Fruit fly (Drosophila melanogaster) whole organism, embryonic: ENCODE data around the gene mRpS18C.

Experiments used
- Abd-B ChIP-seq: fragments of 200-800 bp; sonication (Bioruptor generic); optimal IDR thresholded peaks from 2 replicates; lab custom pipeline; 2018; ENCODE audit warnings: missing biosample characterization, mild to moderate bottlenecking, missing genetic modification characterization, moderate library complexity
- BEAF-32 ChIP-seq: fragments of 200-800 bp; sonication (Bioruptor generic); optimal IDR thresholded peaks from 3 replicates; lab custom pipeline; 2017; ENCODE audit warnings: missing biosample characterization, missing genetic modification characterization, mild to moderate bottlenecking, moderate library complexity, missing genetic modification reagents
- CG10431 ChIP-seq: fragments of 200-800 bp; sonication (Bioruptor generic); optimal IDR thresholded peaks from 3 replicates; lab custom pipeline; 2018; ENCODE audit warnings: missing biosample characterization, mild to moderate bottlenecking, missing genetic modification characterization
- CG15011 ChIP-seq: fragments of 200-800 bp; sonication (Bioruptor generic); optimal IDR thresholded peaks from 3 replicates; lab custom pipeline; 2018; ENCODE audit warnings: missing biosample characterization, mild to moderate bottlenecking, missing genetic modification characterization
- CG17328 ChIP-seq: fragments of 200-800 bp; sonication (Bioruptor generic); IDR thresholded peaks from 2 replicates; pipeline ENCODE4 v1.3.6; 2022; ENCODE audit warnings: missing biosample characterization, missing genetic modification characterization
- CG18262 ChIP-seq: fragments of 200-800 bp; optimal IDR thresholded peaks from 3 replicates; lab custom pipeline; 2019; ENCODE audit warnings: missing biosample characterization, mild to moderate bottlenecking, missing genetic modification characterization, moderate library complexity
- CG2116 ChIP-seq: fragments of 200-800 bp; sonication (Bioruptor generic); optimal IDR thresholded peaks from 3 replicates; lab custom pipeline; 2018; ENCODE audit warnings: missing biosample characterization, mild to moderate bottlenecking, missing genetic modification characterization
- CG2202 ChIP-seq: fragments of 200-800 bp; sonication (Bioruptor generic); optimal IDR thresholded peaks from 2 replicates; lab custom pipeline; 2018; ENCODE audit warnings: missing biosample characterization, mild to moderate bottlenecking, missing genetic modification characterization
- CG2712 ChIP-seq: fragments of 200-800 bp; optimal IDR thresholded peaks from 3 replicates; lab custom pipeline; 2019; ENCODE audit warnings: missing biosample characterization, mild to moderate bottlenecking, missing genetic modification characterization, moderate library complexity
- CG30403 ChIP-seq: fragments of 200-800 bp; sonication (Bioruptor generic); optimal IDR thresholded peaks from 3 replicates; lab custom pipeline; 2016; ENCODE audit warnings: missing biosample characterization, missing genetic modification characterization
- CG3407 ChIP-seq: fragments of 200-800 bp; sonication (Bioruptor generic); optimal IDR thresholded peaks from 2 replicates; lab custom pipeline; 2018; ENCODE audit warnings: missing biosample characterization, mild to moderate bottlenecking, missing genetic modification characterization
- CG7271 ChIP-seq: fragments of 200-800 bp; sonication (Bioruptor generic); optimal IDR thresholded peaks from 2 replicates; lab custom pipeline; 2018; ENCODE audit warnings: missing biosample characterization, mild to moderate bottlenecking, missing genetic modification characterization, moderate library complexity
- CG7839 ChIP-seq: fragments of 200-800 bp; sonication (Bioruptor generic); optimal IDR thresholded peaks from 3 replicates; lab custom pipeline; 2018; ENCODE audit warnings: missing biosample characterization, mild to moderate bottlenecking, missing genetic modification characterization, moderate library complexity
- CG9215 ChIP-seq: fragments of 200-800 bp; sonication (Bioruptor generic); IDR thresholded peaks from 2 replicates; pipeline ENCODE4 v1.3.6; 2022; ENCODE audit warnings: missing biosample characterization, missing genetic modification characterization
- D ChIP-seq, 2 experiments: fragments of 200-800 bp in 1 of 2; fragments of >200 bp in 1 of 2; sonication (Bioruptor generic) in 1 of 2; optimal IDR thresholded peaks; 2 replicates in 1 of 2; 3 replicates in 1 of 2; lab custom pipeline; 2017; ENCODE audit warnings: mild to moderate bottlenecking in 1 of 2, missing biosample characterization in 1 of 2, missing genetic modification characterization in 1 of 2, missing genetic modification reagents in 1 of 2
- D19B ChIP-seq: fragments of 200-800 bp; sonication (Bioruptor generic); optimal IDR thresholded peaks from 2 replicates; lab custom pipeline; 2017; ENCODE audit warnings: missing biosample characterization, mild to moderate bottlenecking, missing genetic modification characterization
- Doc3 ChIP-seq: fragments of 200-800 bp; sonication (Bioruptor generic); IDR thresholded peaks from 3 replicates; pipeline ENCODE4 v1.3.6; 2022; ENCODE audit warnings: missing biosample characterization, missing genetic modification characterization; ENCODE audit not compliant: partially characterized antibody
- E2f1 ChIP-seq: fragments of 200-800 bp; sonication (Bioruptor generic); IDR thresholded peaks from 2 replicates; pipeline ENCODE4 v1.3.6; 2022; ENCODE audit warnings: missing biosample characterization, missing genetic modification characterization
- Meics ChIP-seq: fragments of 200-800 bp; sonication (Bioruptor generic); optimal IDR thresholded peaks from 2 replicates; lab custom pipeline; 2017; ENCODE audit warnings: missing biosample characterization, mild to moderate bottlenecking, missing genetic modification characterization
- NC2α ChIP-seq: fragments of 200-800 bp; sonication (Bioruptor generic); optimal IDR thresholded peaks from 2 replicates; lab custom pipeline; 2016; ENCODE audit warnings: missing biosample characterization, missing genetic modification characterization
- PHDP ChIP-seq: fragments of 200-800 bp; sonication (Bioruptor generic); optimal IDR thresholded peaks from 3 replicates; lab custom pipeline; 2018; ENCODE audit warnings: missing biosample characterization, mild to moderate bottlenecking, missing genetic modification characterization, moderate library complexity
- Sry-β ChIP-seq: fragments of 200-800 bp; sonication (Bioruptor generic); optimal IDR thresholded peaks from 2 replicates; lab custom pipeline; 2018; ENCODE audit warnings: missing biosample characterization, mild to moderate bottlenecking, missing genetic modification characterization, moderate library complexity
- TFAM ChIP-seq: fragments of 200-800 bp; sonication (Bioruptor generic); optimal IDR thresholded peaks from 2 replicates; lab custom pipeline; 2017; ENCODE audit warnings: missing biosample characterization, missing genetic modification characterization, inconsistent platforms
- bigmax ChIP-seq: fragments of 200-800 bp; sonication (Bioruptor generic); optimal IDR thresholded peaks from 2 replicates; lab custom pipeline; 2018; ENCODE audit warnings: missing biosample characterization, mild to moderate bottlenecking, missing genetic modification characterization
- bowl ChIP-seq: fragments of 200-800 bp; sonication (Bioruptor generic); IDR thresholded peaks from 2 replicates; pipeline ENCODE4 v1.3.6; 2022; ENCODE audit warnings: missing biosample characterization, missing genetic modification characterization
- chinmo ChIP-seq: fragments of 200-800 bp; sonication (Bioruptor generic); IDR thresholded peaks from 4 replicates; pipeline ENCODE4 v1.3.6; 2022; ENCODE audit warnings: missing biosample characterization, missing genetic modification characterization; ENCODE audit not compliant: partially characterized antibody
- cwo ChIP-seq: fragments of 200-800 bp; sonication (Bioruptor generic); optimal IDR thresholded peaks from 3 replicates; lab custom pipeline; 2017; ENCODE audit warnings: missing biosample characterization, missing genetic modification characterization, mild to moderate bottlenecking, moderate library complexity, missing genetic modification reagents
- dmrt99B ChIP-seq: fragments of 200-800 bp; sonication (Bioruptor generic); optimal IDR thresholded peaks from 2 replicates; lab custom pipeline; 2018; ENCODE audit warnings: missing biosample characterization, mild to moderate bottlenecking, missing genetic modification characterization, moderate library complexity
- fru ChIP-seq: fragments of >200 bp; optimal IDR thresholded peaks from 2 replicates; lab custom pipeline; 2017
- grn ChIP-seq: fragments of 200-800 bp; sonication (Bioruptor generic); optimal IDR thresholded peaks from 3 replicates; lab custom pipeline; 2017; ENCODE audit warnings: missing biosample characterization, missing genetic modification characterization
- ham ChIP-seq: fragments of 200-800 bp; sonication (Bioruptor generic); IDR thresholded peaks from 2 replicates; pipeline ENCODE4 v1.3.6; 2022; ENCODE audit warnings: missing biosample characterization, missing genetic modification characterization
- insv ChIP-seq, 2 experiments: fragments of 200-800 bp; sonication (Bioruptor generic); optimal IDR thresholded peaks; 3 replicates each; lab custom pipeline; 2016 to 2018; ENCODE audit warnings: missing biosample characterization in 2 of 2, missing genetic modification characterization in 2 of 2
- lov ChIP-seq, 2 experiments: fragments of 200-800 bp in 1 of 2; fragments of >200 bp in 1 of 2; sonication (Bioruptor generic) in 1 of 2; IDR thresholded peaks in 1 of 2; optimal IDR thresholded peaks in 1 of 2; 2 replicates in 1 of 2; 3 replicates in 1 of 2; pipeline versions ENCODE4 v1.3.6 to Lab custom; 2017 to 2022; ENCODE audit warnings: missing biosample characterization in 1 of 2, missing genetic modification characterization in 1 of 2
- nerfin-1 ChIP-seq: fragments of 200-800 bp; sonication (Bioruptor generic); optimal IDR thresholded peaks from 3 replicates; lab custom pipeline; 2019; ENCODE audit warnings: missing biosample characterization, mild to moderate bottlenecking, missing genetic modification characterization, moderate library complexity
- p53 ChIP-seq: fragments of 200-800 bp; sonication (Bioruptor generic); optimal IDR thresholded peaks from 2 replicates; lab custom pipeline; 2016; ENCODE audit warnings: missing biosample characterization, missing genetic modification characterization
- pros ChIP-seq: fragments of 200-800 bp; sonication (Bioruptor generic); optimal IDR thresholded peaks from 3 replicates; lab custom pipeline; 2019; ENCODE audit warnings: missing biosample characterization, mild to moderate bottlenecking, missing genetic modification characterization, moderate library complexity
- sens ChIP-seq: fragments of 200-800 bp; sonication (Bioruptor generic); peaks from one replicate; lab custom pipeline; 2016; ENCODE audit warnings: missing biosample characterization, missing genetic modification characterization
- slbo ChIP-seq: fragments of 200-800 bp; sonication (Bioruptor generic); IDR thresholded peaks from 2 replicates; pipeline ENCODE4 v1.3.6; 2022; ENCODE audit warnings: missing biosample characterization, missing genetic modification characterization
- tna ChIP-seq: fragments of 200-800 bp; sonication (Bioruptor generic); IDR thresholded peaks from 2 replicates; pipeline ENCODE4 v1.3.6; 2022; ENCODE audit warnings: missing biosample characterization, missing genetic modification characterization; ENCODE audit not compliant: partially characterized antibody
- twi ChIP-seq: fragments of 200-800 bp; optimal IDR thresholded peaks from 2 replicates; lab custom pipeline; 2019; ENCODE audit warnings: missing biosample characterization, mild to moderate bottlenecking, missing genetic modification characterization, moderate library complexity
- vfl ChIP-seq: fragments of 200-800 bp; sonication (Bioruptor generic); optimal IDR thresholded peaks from 2 replicates; lab custom pipeline; 2016; ENCODE audit warnings: missing biosample characterization, missing genetic modification characterization
- vnd ChIP-seq: fragments of 200-800 bp; sonication (Bioruptor generic); IDR thresholded peaks from 3 replicates; pipeline ENCODE4 v1.3.6; 2022; ENCODE audit warnings: missing biosample characterization, missing genetic modification characterization; ENCODE audit not compliant: partially characterized antibody
- zen ChIP-seq: fragments of 200-800 bp; sonication (Bioruptor generic); optimal IDR thresholded peaks from 3 replicates; lab custom pipeline; 2018; ENCODE audit warnings: missing biosample characterization, mild to moderate bottlenecking, missing genetic modification characterization, moderate library complexity
- zen2 ChIP-seq: fragments of 200-800 bp; sonication (Bioruptor generic); IDR thresholded peaks from 3 replicates; pipeline ENCODE4 v1.3.6; 2022; ENCODE audit warnings: missing biosample characterization, missing genetic modification characterization; ENCODE audit not compliant: partially characterized antibody

mRpS18C gene

dm6 chr3R:30416765-30417274 lies 7.0 kb upstream of the mRpS18C start (continued):
- TF ChIP-seq D (optimal IDR thresholded peaks at IDR 0.05; lab: Kevin White, UChicago): peak; percentile 42
- TF ChIP-seq D (GFP tag; optimal IDR thresholded peaks at IDR 0.05; lab: Kevin White, UChicago): no peak
- no peak for TF ChIP-seq fru
- no peak for TF ChIP-seq lov (optimal IDR thresholded peaks at IDR 0.05; lab: Kevin White, UChicago)
- TF ChIP-seq lov (GFP tag; IDR thresholded peaks at IDR 0.05; lab: Robert Waterston, UW): no peak
- no peak for TF ChIP-seq CG30403 (GFP tag; lab: Kevin White, UChicago)
- no peak for TF ChIP-seq CG3407
- TF ChIP-seq grn (GFP tag; lab: Kevin White, UChicago): no peak
- no peak for TF ChIP-seq slbo
- peak; percentile 30 for TF ChIP-seq nerfin-1 (tag; lab: Kevin White, UChicago)
- no peak for TF ChIP-seq Abd-B
- no peak for TF ChIP-seq CG17328 (GFP tag; lab: Robert Waterston, UW)
- TF ChIP-seq dmrt99B (tag; lab: Kevin White, UChicago): no peak
- TF ChIP-seq sens (GFP tag; lab: Kevin White, UChicago): peak; percentile 35
- TF ChIP-seq CG7271 (tag; lab: Kevin White, UChicago): no peak
- TF ChIP-seq CG18262 (tag; lab: Kevin White, UChicago): no peak
- peak; percentile 49 for TF ChIP-seq pros (GFP tag; lab: Kevin White, UChicago)
- TF ChIP-seq zen2 (GFP tag; lab: Robert Waterston, UW): 0 out of 3 replicates have a peak, but pooled peaks have one; percentile 19
- no peak for TF ChIP-seq Sry-β (GFP tag; lab: Kevin White, UChicago)
- TF ChIP-seq CG9215 (GFP tag; lab: Robert Waterston, UW): no peak
- no peak for TF ChIP-seq CG2712 (tag; lab: Kevin White, UChicago)
- peak; percentile 74 for TF ChIP-seq bigmax (GFP tag; lab: Kevin White, UChicago)
- no peak for TF ChIP-seq CG7839 (tag; lab: Kevin White, UChicago)

dm6 chr3R:30419216-30419615 lies 4.6 kb upstream of the mRpS18C start:
- TF ChIP-seq NC2α (GFP tag; lab: Kevin White, UChicago): no peak

- TF ChIP-seq p53 (GFP tag; lab: Kevin White, UChicago) (no peak), vfl (GFP tag; lab: Kevin White, UChicago) (no peak), CG2712 (tag; lab: Kevin White, UChicago) (no peak), TFAM (GFP tag; lab: Kevin White, UChicago) (no peak), Meics (GFP tag; lab: Kevin White, UChicago) (no peak), CG2202 (tag; lab: Kevin White, UChicago) (no peak)
These were observed 903 bp upstream of the mRpS18C start, which contains the start of the genes CG2217 and CG42740 for dm6 chr3R:30422871-30423270. CG2217 (minus strand) TSS chr3R:30422971. CG42740 (minus strand) TSS chr3R:30422971.

dm6 chr3R:30424993-30425392 lies 1.2 kb downstream of the mRpS18C start, which contains the start of gene CG15536:
CG15536 (minus strand) TSS chr3R:30425162.
- TF ChIP-seq cwo (GFP tag; lab: Kevin White, UChicago) (no peak), tna (GFP tag; lab: Robert Waterston, UW) (peak; percentile 49; the same call in 1 of the 2 replicates), insv (GFP tag; optimal IDR thresholded peaks at IDR 0.05; lab: Kevin White, UChicago) (peak in 1 of 2 experiments; percentile 24), vnd (peak; percentile 58), ham (GFP tag; lab: Robert Waterston, UW) (no peak), D19B (GFP tag; lab: Kevin White, UChicago) (no peak), Doc3 (GFP tag; lab: Robert Waterston, UW) (peak; percentile 47; the same call in 2 of the 3 replicates), BEAF-32 (peak; percentile 63), E2f1 (GFP tag; lab: Robert Waterston, UW) (no peak), CG10431 (GFP tag; lab: Kevin White, UChicago) (no peak), zen (tag; lab: Kevin White, UChicago) (no peak), chinmo (GFP tag; lab: Robert Waterston, UW) (peak; percentile 71; the same call in 2 of the 4 replicates), CG2116 (GFP tag; lab: Kevin White, UChicago) (peak; percentile 60), bowl (GFP tag; lab: Robert Waterston, UW) (no peak), PHDP (peak; percentile 13), twi (tag; lab: Kevin White, UChicago) (peak; percentile 34), CG7271 (tag; lab: Kevin White, UChicago) (no peak), CG15011 (GFP tag; lab: Kevin White, UChicago) (no peak), sens (GFP tag; lab: Kevin White, UChicago) (no peak)
